Worm (Caenorhabditis elegans) whole organism, mixed stage, embryonic: ENCODE measurements around the gene pho-8.

Experiments
- M03D4.4 ChIP-seq: sonication (generic microtip); optimal IDR thresholded peaks from 2 replicates; lab custom pipeline; 2017; ENCODE audit warnings: mild to moderate bottlenecking, missing genetic modification characterization, missing compliant biosample characterization
- bed-3 ChIP-seq: fragments of 200-800 bp; sonication (Bioruptor generic); optimal IDR thresholded peaks from 3 replicates; lab custom pipeline; 2018; ENCODE audit warnings: mild to moderate bottlenecking, missing genetic modification characterization, moderate library complexity, missing compliant biosample characterization
- ceh-39 ChIP-seq: fragments of 150-350 bp; optimal IDR thresholded peaks from 2 replicates; lab custom pipeline; 2014; ENCODE audit warnings: missing biosample characterization, missing genetic modification characterization
- ceh-43 ChIP-seq: fragments of 200-800 bp; sonication (Bioruptor generic); optimal IDR thresholded peaks from 2 replicates; lab custom pipeline; 2018; ENCODE audit warnings: mild to moderate bottlenecking, missing genetic modification characterization, moderate library complexity, missing compliant biosample characterization
- ceh-83 ChIP-seq: fragments of 200-800 bp; sonication (Bioruptor generic); optimal IDR thresholded peaks from 2 replicates; lab custom pipeline; 2018; ENCODE audit warnings: mild to moderate bottlenecking, missing genetic modification characterization, missing compliant biosample characterization
- cnd-1 ChIP-seq: fragments of 200-800 bp; sonication (Bioruptor generic); optimal IDR thresholded peaks from 2 replicates; lab custom pipeline; 2018; ENCODE audit warnings: mild to moderate bottlenecking, missing genetic modification characterization, missing compliant biosample characterization
- drap-1 ChIP-seq: fragments of 200-800 bp; sonication (Bioruptor generic); optimal IDR thresholded peaks from 3 replicates; lab custom pipeline; 2018; ENCODE audit warnings: mild to moderate bottlenecking, missing genetic modification characterization, missing compliant biosample characterization
- flh-1 ChIP-seq: fragments of 200-800 bp; sonication (Bioruptor generic); optimal IDR thresholded peaks from 2 replicates; lab custom pipeline; 2018; ENCODE audit warnings: mild to moderate bottlenecking, missing genetic modification characterization, moderate library complexity, missing compliant biosample characterization
- ham-2 ChIP-seq: fragments of 200-800 bp; sonication (Bioruptor generic); optimal IDR thresholded peaks from 2 replicates; lab custom pipeline; 2018; ENCODE audit warnings: mild to moderate bottlenecking, missing genetic modification characterization, missing compliant biosample characterization
- hlh-1 ChIP-seq: fragments of 150-350 bp; optimal IDR thresholded peaks from 2 replicates; lab custom pipeline; 2014; ENCODE audit warnings: missing biosample characterization, missing genetic modification reagents, missing genetic modification characterization
- lin-13 ChIP-seq: fragments of 150-350 bp; optimal IDR thresholded peaks from 2 replicates; lab custom pipeline; 2014; ENCODE audit warnings: missing biosample characterization, missing genetic modification characterization
- lin-32 ChIP-seq: fragments of 200-800 bp; sonication (Bioruptor generic); optimal IDR thresholded peaks from 2 replicates; lab custom pipeline; 2018; ENCODE audit warnings: mild to moderate bottlenecking, missing genetic modification characterization, missing compliant biosample characterization
- lsy-2 ChIP-seq: fragments of 150-350 bp; optimal IDR thresholded peaks from 2 replicates; lab custom pipeline; 2014; ENCODE audit warnings: missing biosample characterization, missing genetic modification characterization
- mab-5 ChIP-seq: fragments of 150-350 bp; optimal IDR thresholded peaks from 2 replicates; lab custom pipeline; 2014; ENCODE audit warnings: missing biosample characterization, missing genetic modification characterization
- mep-1 ChIP-seq: fragments of 150-350 bp; optimal IDR thresholded peaks from 2 replicates; lab custom pipeline; 2017; ENCODE audit warnings: missing biosample characterization, missing genetic modification reagents, missing genetic modification characterization, inconsistent platforms
- mls-2 ChIP-seq: sonication (generic microtip); optimal IDR thresholded peaks from 2 replicates; lab custom pipeline; 2016; ENCODE audit warnings: mild to moderate bottlenecking, missing genetic modification characterization, moderate library complexity, missing compliant biosample characterization
- nhr-2 ChIP-seq: fragments of 150-350 bp; optimal IDR thresholded peaks from 2 replicates; lab custom pipeline; 2014; ENCODE audit warnings: missing biosample characterization, missing genetic modification characterization
- nhr-237 ChIP-seq: fragments of 150-350 bp; optimal IDR thresholded peaks from 2 replicates; lab custom pipeline; 2014; ENCODE audit warnings: missing biosample characterization, missing genetic modification characterization
- nhr-28 ChIP-seq: fragments of 150-350 bp; optimal IDR thresholded peaks from 2 replicates; lab custom pipeline; 2014; ENCODE audit warnings: missing biosample characterization, missing genetic modification characterization
- nhr-76 ChIP-seq: sonication (generic microtip); optimal IDR thresholded peaks from 2 replicates; lab custom pipeline; 2017; ENCODE audit warnings: missing biosample characterization, missing genetic modification characterization
- pha-4 ChIP-seq: fragments of 150-350 bp; optimal IDR thresholded peaks from 2 replicates; lab custom pipeline; 2018; ENCODE audit warnings: missing biosample characterization, missing genetic modification reagents, missing genetic modification characterization
- sem-2 ChIP-seq: fragments of 200-800 bp; sonication (Bioruptor generic); optimal IDR thresholded peaks from 2 replicates; lab custom pipeline; 2018; ENCODE audit warnings: mild to moderate bottlenecking, missing genetic modification characterization, missing compliant biosample characterization
- snpc-4 ChIP-seq: fragments of 150-350 bp; optimal IDR thresholded peaks from 2 replicates; lab custom pipeline; 2014; ENCODE audit warnings: missing biosample characterization, missing genetic modification characterization
- sptf-1 ChIP-seq: sonication (generic microtip); optimal IDR thresholded peaks from 2 replicates; lab custom pipeline; 2017; ENCODE audit warnings: mild to moderate bottlenecking, missing genetic modification characterization, moderate library complexity, missing compliant biosample characterization
- unc-120 ChIP-seq: sonication (generic microtip); optimal IDR thresholded peaks from 2 replicates; lab custom pipeline; 2017; ENCODE audit warnings: missing genetic modification characterization, missing compliant biosample characterization; ENCODE audit not compliant: poor library complexity, severe bottlenecking
- unc-39 ChIP-seq: fragments of 150-350 bp; optimal IDR thresholded peaks from 2 replicates; lab custom pipeline; 2014; ENCODE audit warnings: missing biosample characterization, missing genetic modification characterization
- unc-62 ChIP-seq: fragments of 150-350 bp; optimal IDR thresholded peaks from 2 replicates; lab custom pipeline; 2014; ENCODE audit warnings: missing biosample characterization, missing genetic modification reagents, missing genetic modification characterization
- zip-8 ChIP-seq: fragments of 150-350 bp; optimal IDR thresholded peaks from 2 replicates; lab custom pipeline; 2014; ENCODE audit warnings: missing biosample characterization, missing genetic modification characterization
- ztf-11 ChIP-seq: fragments of 150-350 bp; optimal IDR thresholded peaks from 2 replicates; lab custom pipeline; 2014; ENCODE audit warnings: missing biosample characterization, missing genetic modification characterization

pho-8 gene

DNA sequence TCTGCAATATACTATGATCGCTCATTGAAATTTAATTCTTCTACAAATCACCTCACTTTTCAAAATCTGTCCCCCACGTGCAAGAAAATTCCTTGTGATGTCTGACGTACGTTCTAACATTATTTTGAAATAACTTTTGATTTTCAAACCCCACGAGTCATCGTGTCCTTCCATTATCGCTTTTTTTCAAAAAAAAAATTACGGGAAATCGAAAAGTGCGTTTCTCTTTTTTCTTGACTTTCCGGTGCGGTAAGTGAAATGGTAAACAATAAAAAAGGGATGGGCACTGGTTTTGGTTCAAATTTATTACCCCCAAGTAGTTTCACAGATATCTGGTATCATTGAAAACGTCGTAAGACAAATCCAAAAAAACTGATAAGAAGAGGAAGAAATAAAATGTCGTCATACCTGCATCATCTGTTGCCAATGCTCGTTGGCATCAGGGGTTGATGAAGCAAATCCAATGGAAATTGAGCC lies 29.9 kb upstream of the pho-8 start:
- TF ChIP-seq snpc-4 (tag; lab: Kevin White, UChicago) = no peak
- TF ChIP-seq ceh-43 = no peak
- no peak for TF ChIP-seq hlh-1 (tag; lab: Kevin White, UChicago)
- no peak for TF ChIP-seq bed-3
- no peak for TF ChIP-seq ztf-11 (tag; lab: Kevin White, UChicago)
- TF ChIP-seq nhr-237 = no peak
- TF ChIP-seq lin-32 (GFP tag; lab: Kevin White, UChicago) = no peak
- no peak for TF ChIP-seq zip-8 (tag; lab: Kevin White, UChicago)
- TF ChIP-seq unc-39 = no peak
- TF ChIP-seq ham-2 (GFP tag; lab: Kevin White, UChicago) = no peak
- no peak for TF ChIP-seq mep-1
- no peak for TF ChIP-seq cnd-1 (tag; lab: Kevin White, UChicago)
- no peak for TF ChIP-seq ceh-83 (GFP tag; lab: Kevin White, UChicago)
- TF ChIP-seq, all 35 proteins: peak for 0

DNA sequence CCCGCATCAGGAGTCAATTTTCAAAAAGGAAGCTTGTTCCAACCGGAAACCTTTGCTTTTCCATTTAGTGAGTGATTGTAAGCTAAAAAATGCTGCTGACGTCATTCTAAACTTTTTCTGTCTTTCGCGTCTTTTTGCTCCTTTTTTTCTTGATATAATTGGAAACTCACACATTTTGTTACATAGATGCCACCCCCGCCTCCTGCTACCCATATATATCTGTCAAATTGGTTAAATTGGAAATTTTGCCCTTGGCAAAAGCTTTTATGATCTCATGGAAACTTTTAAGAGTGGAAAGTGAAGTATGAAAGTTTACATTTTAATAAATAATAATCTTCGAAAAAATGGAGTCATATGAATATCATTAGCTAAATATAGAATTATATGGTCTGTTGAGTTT lies 23.5 kb upstream of the pho-8 start:
- TF ChIP-seq nhr-237 (no peak), mls-2 (tag; lab: Kevin White, UChicago) (no peak), nhr-28 (tag; lab: Kevin White, UChicago) (no peak), M03D4.4 (tag; lab: Kevin White, UChicago) (no peak), unc-62 (GFP tag; lab: Kevin White, UChicago) (no peak), unc-120 (tag; lab: Kevin White, UChicago) (no peak), ceh-39 (tag; lab: Kevin White, UChicago) (no peak), bed-3 (no peak), zip-8 (tag; lab: Kevin White, UChicago) (no peak)
- TF ChIP-seq, all 35 proteins: peak for 0

DNA sequence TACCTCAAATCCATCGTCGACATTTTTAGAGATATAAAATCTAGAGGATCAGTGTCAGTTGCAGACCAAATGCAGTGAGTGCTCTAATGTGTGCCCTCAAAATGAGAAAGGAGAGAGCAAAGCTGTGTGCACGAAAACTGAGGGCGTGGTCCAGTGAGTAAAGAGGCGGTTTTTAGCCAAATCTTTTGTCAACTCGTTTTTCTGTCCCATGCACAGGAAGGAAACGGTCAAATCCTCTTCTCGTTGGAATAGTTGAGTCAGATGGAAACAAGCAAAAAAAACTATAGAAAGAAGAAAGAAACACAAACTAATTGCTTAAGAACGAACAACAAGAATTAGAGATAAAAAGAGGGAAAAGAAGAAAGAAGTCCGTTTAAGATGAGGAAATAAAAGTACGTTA lies 21.5 kb upstream of the pho-8 start, which contains the start of gene D2023.3:
Gene D2023.3, minus strand, starts transcription at position 101 of the 400 bp plus-strand sequence.
- no peak for TF ChIP-seq nhr-76 (tag; lab: Kevin White, UChicago)
- TF ChIP-seq lin-32 (GFP tag; lab: Kevin White, UChicago) = no peak
- no peak for TF ChIP-seq ztf-11 (tag; lab: Kevin White, UChicago)
- no peak for TF ChIP-seq ceh-39 (tag; lab: Kevin White, UChicago)
- TF ChIP-seq snpc-4 (tag; lab: Kevin White, UChicago) = no peak
- no peak for TF ChIP-seq unc-39
- TF ChIP-seq zip-8 (tag; lab: Kevin White, UChicago) = no peak

DNA sequence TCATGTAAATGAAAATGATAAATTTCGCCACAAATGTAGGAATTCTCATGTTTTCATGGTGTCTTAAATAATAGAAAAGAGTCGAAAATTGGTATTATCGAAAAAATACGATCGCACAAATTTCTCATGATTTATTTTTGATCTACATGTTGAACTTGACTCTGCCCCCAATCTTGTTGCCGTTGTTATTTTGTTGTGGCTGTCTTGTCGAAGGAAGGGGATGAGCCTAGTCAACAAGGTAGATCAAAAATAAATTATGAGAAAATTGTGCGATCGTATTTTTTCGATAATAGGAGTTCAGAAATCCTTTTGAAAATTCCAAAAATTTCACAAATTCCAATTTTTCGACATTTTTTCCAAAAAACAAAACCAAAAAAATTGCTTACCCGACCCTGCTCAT lies 17.9 kb upstream of the pho-8 start:
- no peak for TF ChIP-seq mab-5 (tag; lab: Kevin White, UChicago)
- no peak for TF ChIP-seq nhr-2
- TF ChIP-seq ztf-11 (tag; lab: Kevin White, UChicago) = no peak

DNA sequence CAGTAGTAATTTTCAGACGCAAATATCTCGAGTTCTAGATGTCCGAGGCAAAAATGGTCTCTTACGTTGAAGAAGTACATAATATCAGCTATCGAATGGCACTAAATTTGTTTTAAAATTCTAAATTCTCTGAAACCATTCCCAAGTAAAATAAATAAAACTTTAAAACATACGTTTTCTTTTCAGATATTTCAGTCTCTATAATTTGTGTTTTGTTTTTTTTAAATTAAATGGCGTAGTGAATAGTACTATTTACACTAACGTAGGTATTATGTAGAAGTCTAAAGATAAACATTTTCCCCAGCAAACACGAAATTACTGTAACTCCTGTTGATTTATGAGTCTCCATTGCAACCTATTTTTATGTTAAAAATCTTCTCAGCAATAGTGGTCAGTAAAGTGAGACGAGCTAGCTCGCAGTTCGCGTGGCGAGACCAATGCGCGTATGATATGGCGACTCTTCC lies 16.1 kb upstream of the pho-8 start:
- TF ChIP-seq pha-4 (tag; lab: Kevin White, UChicago) (no peak), flh-1 (GFP tag; lab: Kevin White, UChicago) (no peak), unc-62 (GFP tag; lab: Kevin White, UChicago) (no peak), nhr-28 (tag; lab: Kevin White, UChicago) (no peak), cnd-1 (tag; lab: Kevin White, UChicago) (no peak), bed-3 (no peak), nhr-237 (no peak), mls-2 (tag; lab: Kevin White, UChicago) (no peak)

DNA sequence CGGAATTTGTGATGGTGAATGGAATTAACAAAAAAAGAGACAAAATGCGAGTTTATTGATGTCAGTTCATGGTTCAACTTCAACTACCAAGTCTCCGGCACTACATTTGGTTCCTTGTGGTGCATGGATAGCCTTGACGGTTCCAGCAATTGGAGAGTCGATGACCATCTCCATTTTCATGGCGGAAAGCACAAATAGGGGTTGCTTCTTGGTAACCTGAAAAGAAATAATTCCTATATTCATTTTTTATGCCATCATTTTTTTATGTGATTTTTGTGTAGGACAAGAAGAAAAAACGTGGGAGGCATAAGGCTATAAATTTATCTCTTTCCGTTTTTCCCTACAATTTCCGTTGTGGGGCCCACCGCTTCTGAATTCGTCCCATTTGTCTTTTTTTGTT lies 15.4 kb upstream of the pho-8 start:
- TF ChIP-seq ceh-83 (GFP tag; lab: Kevin White, UChicago) (no peak), ceh-43 (no peak), pha-4 (tag; lab: Kevin White, UChicago) (no peak), M03D4.4 (tag; lab: Kevin White, UChicago) (no peak), cnd-1 (tag; lab: Kevin White, UChicago) (no peak), unc-62 (GFP tag; lab: Kevin White, UChicago) (no peak), ham-2 (GFP tag; lab: Kevin White, UChicago) (no peak), lin-13 (no peak), bed-3 (no peak), lin-32 (GFP tag; lab: Kevin White, UChicago) (no peak)

DNA sequence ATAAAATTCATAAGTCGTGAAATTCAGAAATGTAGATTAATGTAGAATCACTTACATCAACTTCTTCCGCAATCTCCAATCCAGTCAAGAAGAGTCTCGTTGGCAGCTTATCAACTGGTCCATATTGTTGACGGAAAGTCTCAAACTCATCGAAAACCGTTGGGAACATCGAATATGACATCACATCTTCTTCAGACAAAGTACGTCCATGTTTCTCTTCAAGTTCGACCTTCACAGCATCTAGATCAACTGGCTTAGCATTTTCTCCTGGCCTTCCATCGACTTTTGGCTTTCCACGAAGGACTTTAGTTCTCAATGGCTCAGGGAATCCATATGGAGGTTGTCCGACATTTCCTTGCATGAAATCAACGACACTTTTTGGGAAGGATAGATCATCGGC lies 14.6 kb upstream of the pho-8 start:
- TF ChIP-seq cnd-1 (tag; lab: Kevin White, UChicago) (no peak), mls-2 (tag; lab: Kevin White, UChicago) (no peak), drap-1 (GFP tag; lab: Kevin White, UChicago) (no peak), nhr-28 (tag; lab: Kevin White, UChicago) (no peak), sptf-1 (no peak), M03D4.4 (tag; lab: Kevin White, UChicago) (no peak), sem-2 (no peak), mep-1 (no peak), ham-2 (GFP tag; lab: Kevin White, UChicago) (no peak), unc-62 (GFP tag; lab: Kevin White, UChicago) (no peak), lsy-2 (tag; lab: Kevin White, UChicago) (no peak)
